Worm (Caenorhabditis elegans): ENCODE results near the gene K12H4.5.

Gene K12H4.5

ce11 chrIII:8044717-8045116 is 430 bp downstream of the K12H4.5 start, which contains the start of gene spcs-3:
TSS of gene spcs-3 (plus strand) at chrIII:8045017.
- no peak for TF ChIP-seq mes-4 (tag; optimal IDR thresholded peaks at IDR 0.05)
- no peak for TF ChIP-seq zfh-2 (GFP tag; conservative IDR thresholded peaks at IDR 0.05)
- TF ChIP-seq B0336.3 (GFP tag; IDR thresholded peaks at IDR 0.05): 0 out of 2 replicates have a peak, but pooled peaks have one; percentile 22
- TF ChIP-seq lin-40 (tag; optimal IDR thresholded peaks at IDR 0.05): no peak
- TF ChIP-seq attf-3 (GFP tag; conservative IDR thresholded peaks at IDR 0.05): no peak
- TF ChIP-seq ekl-4 (GFP tag; IDR thresholded peaks at IDR 0.05): no peak

- TF ChIP-seq mxl-1 (tag; optimal IDR thresholded peaks at IDR 0.05) (no peak), nfya-1 (tag; optimal IDR thresholded peaks at IDR 0.05; ENCODE audit: borderline replicate concordance, insufficient read depth) (no peak), unc-62 (GFP tag; optimal IDR thresholded peaks at IDR 0.05) (no peak), ceh-100 (GFP tag; IDR thresholded peaks at IDR 0.05) (no peak), ztf-28 (GFP tag; IDR thresholded peaks at IDR 0.05) (no peak), T07F8.4 (tag; optimal IDR thresholded peaks at IDR 0.05) (no peak), nfyb-1 (GFP tag; IDR thresholded peaks at IDR 0.05) (no peak), Y56A3A.18 (GFP tag; IDR thresholded peaks at IDR 0.05) (no peak), aptf-3 (GFP tag; IDR thresholded peaks at IDR 0.05) (no peak), rpc-1 (optimal IDR thresholded peaks at IDR 0.05) (no peak), rpc-1 (tag; optimal IDR thresholded peaks at IDR 0.05) (no peak), B0336.3 (GFP tag; IDR thresholded peaks at IDR 0.05) (no peak), Y95B8A.8 (GFP tag; IDR thresholded peaks at IDR 0.05) (no peak), tlf-1 (GFP tag; optimal IDR thresholded peaks at IDR 0.05) (no peak), nhr-179 (tag; optimal IDR thresholded peaks at IDR 0.05) (no peak), zfh-2 (GFP tag; conservative IDR thresholded peaks at IDR 0.05) (no peak), F33H1.4 (GFP tag; IDR thresholded peaks at IDR 0.05) (no peak), madf-8 (GFP tag; conservative IDR thresholded peaks at IDR 0.05) (no peak), ccch-3 (GFP tag; optimal IDR thresholded peaks at IDR 0.05) (no peak), mcd-1 (GFP tag; IDR thresholded peaks at IDR 0.05) (no peak), egl-44 (GFP tag; IDR thresholded peaks at IDR 0.05) (no peak)
These were observed 1.4 kb downstream of the K12H4.5 start, which contains the start of gene K12H4.3 for ce11 chrIII:8045734-8046133. TSS of gene K12H4.3 (plus strand) at chrIII:8046034.

- no peak for TF ChIP-seq egl-18 (GFP tag; IDR thresholded peaks at IDR 0.05)
- no peak for TF ChIP-seq egl-44 (GFP tag; IDR thresholded peaks at IDR 0.05)
- no peak for TF ChIP-seq sptf-2 (GFP tag; optimal IDR thresholded peaks at IDR 0.05)
- TF ChIP-seq mel-28 (tag; optimal IDR thresholded peaks at IDR 0.05; ENCODE audit: borderline replicate concordance): no peak
- TF ChIP-seq F55B11.4 (tag; optimal IDR thresholded peaks at IDR 0.05; ENCODE audit: borderline replicate concordance, insufficient read depth): no peak
- TF ChIP-seq egrh-3 (GFP tag; IDR thresholded peaks at IDR 0.05): no peak
- no peak for TF ChIP-seq efl-1 (GFP tag; optimal IDR thresholded peaks at IDR 0.05)
- no peak for TF ChIP-seq aptf-3 (GFP tag; IDR thresholded peaks at IDR 0.05)
- TF ChIP-seq hlh-12 (tag; optimal IDR thresholded peaks at IDR 0.05): no peak
- no peak for TF ChIP-seq lir-1 (GFP tag; conservative IDR thresholded peaks at IDR 0.05)
- TF ChIP-seq sdz-38 (tag; optimal IDR thresholded peaks at IDR 0.05): no peak
- no peak for TF ChIP-seq akir-1 (GFP tag; optimal IDR thresholded peaks at IDR 0.05)
- TF ChIP-seq C17E4.6 (GFP tag; IDR thresholded peaks at IDR 0.05): no peak
- TF ChIP-seq F39B2.1 (GFP tag; IDR thresholded peaks at IDR 0.05): no peak
- no peak for TF ChIP-seq sea-2 (GFP tag; IDR thresholded peaks at IDR 0.05)
These were observed 3.1 kb downstream of the K12H4.5 start, which contains the start of gene K12H4.2 for ce11 chrIII:8047412-8047811. TSS of gene K12H4.2 (plus strand) at chrIII:8047712.
